Fruit fly (Drosophila melanogaster) whole organism, embryonic: ENCODE data around the gene Cpr78Ca.

ENCODE experiments used
- Bteb2 ChIP-seq: fragments of 200-800 bp; sonication (Bioruptor generic); optimal IDR thresholded peaks from 2 replicates; lab custom pipeline; 2016; ENCODE audit warnings: missing biosample characterization, missing genetic modification characterization
- CG10267 ChIP-seq: fragments of 200-800 bp; sonication (Bioruptor generic); optimal IDR thresholded peaks from 2 replicates; lab custom pipeline; 2018; ENCODE audit warnings: missing biosample characterization, mild to moderate bottlenecking, missing genetic modification characterization, moderate library complexity
- CG11504 ChIP-seq: fragments of 200-800 bp; sonication (Bioruptor generic); optimal IDR thresholded peaks from 3 replicates; lab custom pipeline; 2019; ENCODE audit warnings: missing biosample characterization, mild to moderate bottlenecking, missing genetic modification characterization, moderate library complexity
- CG12155 ChIP-seq: fragments of 200-800 bp; sonication (Bioruptor generic); optimal IDR thresholded peaks from 3 replicates; lab custom pipeline; 2016; ENCODE audit warnings: missing biosample characterization, missing genetic modification characterization
- CG1233 ChIP-seq: fragments of 200-800 bp; sonication (Bioruptor generic); optimal IDR thresholded peaks from 4 replicates; lab custom pipeline; 2018; ENCODE audit warnings: missing biosample characterization, mild to moderate bottlenecking, missing genetic modification characterization
- CG14965 ChIP-seq: fragments of 200-800 bp; sonication (Bioruptor generic); optimal IDR thresholded peaks from 2 replicates; lab custom pipeline; 2016; ENCODE audit warnings: missing biosample characterization, missing genetic modification characterization, borderline replicate concordance
- CG1603 ChIP-seq: fragments of 200-800 bp; sonication (Bioruptor generic); optimal IDR thresholded peaks from 2 replicates; lab custom pipeline; 2019; ENCODE audit warnings: missing biosample characterization, mild to moderate bottlenecking, missing genetic modification characterization, moderate library complexity
- CG17328 ChIP-seq: fragments of 200-800 bp; sonication (Bioruptor generic); IDR thresholded peaks from 2 replicates; pipeline ENCODE4 v1.3.6; 2022; ENCODE audit warnings: missing biosample characterization, missing genetic modification characterization
- CG17385 ChIP-seq: fragments of 200-800 bp; sonication (Bioruptor generic); optimal IDR thresholded peaks from 3 replicates; lab custom pipeline; 2018; ENCODE audit warnings: missing biosample characterization, mild to moderate bottlenecking, missing genetic modification characterization
- CG18764 ChIP-seq: fragments of 200-800 bp; sonication (Bioruptor generic); optimal IDR thresholded peaks from 3 replicates; lab custom pipeline; 2016; ENCODE audit warnings: missing biosample characterization, missing genetic modification characterization
- CG2120 ChIP-seq: fragments of 200-800 bp; sonication (Bioruptor generic); optimal IDR thresholded peaks from 3 replicates; lab custom pipeline; 2016; ENCODE audit warnings: missing biosample characterization, missing genetic modification characterization
- CG30020 ChIP-seq: fragments of 200-800 bp; optimal IDR thresholded peaks from 2 replicates; lab custom pipeline; 2019; ENCODE audit warnings: missing biosample characterization, mild to moderate bottlenecking, missing genetic modification characterization, moderate library complexity
- CG42726 ChIP-seq: fragments of 200-800 bp; sonication (Bioruptor generic); IDR thresholded peaks from 2 replicates; pipeline ENCODE4 v1.3.6; 2022; ENCODE audit warnings: missing biosample characterization, missing genetic modification characterization; ENCODE audit not compliant: partially characterized antibody
- CG6175 ChIP-seq: fragments of 200-800 bp; sonication (Bioruptor generic); IDR thresholded peaks from 3 replicates; pipeline ENCODE4 v1.3.6; 2022; ENCODE audit warnings: missing biosample characterization, missing genetic modification characterization
- CG6791 ChIP-seq: fragments of 200-800 bp; sonication (Bioruptor generic); IDR thresholded peaks from 3 replicates; pipeline ENCODE4 v1.3.6; 2022; ENCODE audit warnings: missing biosample characterization, missing genetic modification characterization; ENCODE audit not compliant: partially characterized antibody
- CG8290 ChIP-seq, 3 experiments: fragments of 200-800 bp; sonication (Bioruptor generic); optimal IDR thresholded peaks; 2 replicates each; lab custom pipeline; 2016 to 2019; ENCODE audit warnings: missing biosample characterization in 3 of 3, missing genetic modification characterization in 3 of 3, mild to moderate bottlenecking in 2 of 3, moderate library complexity in 1 of 3
- CG8765 ChIP-seq: fragments of 200-800 bp; sonication (Bioruptor generic); IDR thresholded peaks from 2 replicates; pipeline ENCODE4 v1.3.6; 2022; ENCODE audit warnings: missing biosample characterization, missing genetic modification characterization
- CG9215 ChIP-seq: fragments of 200-800 bp; sonication (Bioruptor generic); IDR thresholded peaks from 2 replicates; pipeline ENCODE4 v1.3.6; 2022; ENCODE audit warnings: missing biosample characterization, missing genetic modification characterization
- CHES-1-like ChIP-seq: fragments of 200-800 bp; sonication (Bioruptor generic); optimal IDR thresholded peaks from 2 replicates; lab custom pipeline; 2016; ENCODE audit warnings: missing biosample characterization, missing genetic modification characterization
- D19A ChIP-seq: fragments of 200-800 bp; optimal IDR thresholded peaks from 3 replicates; lab custom pipeline; 2019; ENCODE audit warnings: missing biosample characterization, mild to moderate bottlenecking, missing genetic modification characterization, moderate library complexity
- Dll ChIP-seq: fragments of 200-800 bp; sonication (Bioruptor generic); IDR thresholded peaks from 4 replicates; pipeline ENCODE4 v1.3.6; 2022; ENCODE audit warnings: missing biosample characterization, missing genetic modification characterization; ENCODE audit not compliant: partially characterized antibody
- Hmr ChIP-seq: fragments of 200-800 bp; sonication (Bioruptor generic); optimal IDR thresholded peaks from 3 replicates; lab custom pipeline; 2017; ENCODE audit warnings: mild to moderate bottlenecking, missing biosample characterization, missing genetic modification reagents, missing genetic modification characterization
- Hr3 ChIP-seq: fragments of 200-800 bp; sonication (Bioruptor generic); optimal IDR thresholded peaks from 3 replicates; lab custom pipeline; 2016; ENCODE audit warnings: missing biosample characterization, missing genetic modification characterization
- NC2β ChIP-seq: fragments of 200-800 bp; sonication (Bioruptor generic); optimal IDR thresholded peaks from 2 replicates; lab custom pipeline; 2016; ENCODE audit warnings: missing biosample characterization, missing genetic modification characterization
- Opbp ChIP-seq: fragments of 200-800 bp; sonication (Bioruptor generic); IDR thresholded peaks from 3 replicates; pipeline ENCODE4 v1.3.6; 2022; ENCODE audit warnings: missing biosample characterization, missing genetic modification characterization; ENCODE audit not compliant: partially characterized antibody
- Scr ChIP-seq: fragments of 200-800 bp; sonication (Bioruptor generic); IDR thresholded peaks from 2 replicates; pipeline ENCODE4 v1.3.6; 2022; ENCODE audit warnings: missing biosample characterization, missing genetic modification characterization; ENCODE audit not compliant: partially characterized antibody
- cg ChIP-seq: fragments of 200-800 bp; sonication (Bioruptor generic); optimal IDR thresholded peaks from 3 replicates; lab custom pipeline; 2019; ENCODE audit warnings: missing biosample characterization, mild to moderate bottlenecking, missing genetic modification characterization, moderate library complexity
- chif ChIP-seq, 2 experiments: fragments of 200-800 bp; sonication (Bioruptor generic); optimal IDR thresholded peaks; 3 replicates each; lab custom pipeline; 2016; ENCODE audit warnings: missing biosample characterization in 2 of 2, missing genetic modification characterization in 2 of 2
- chinmo ChIP-seq: fragments of 200-800 bp; sonication (Bioruptor generic); IDR thresholded peaks from 4 replicates; pipeline ENCODE4 v1.3.6; 2022; ENCODE audit warnings: missing biosample characterization, missing genetic modification characterization; ENCODE audit not compliant: partially characterized antibody
- fu2 ChIP-seq: fragments of 200-800 bp; sonication (Bioruptor generic); optimal IDR thresholded peaks from 2 replicates; lab custom pipeline; 2016; ENCODE audit warnings: missing biosample characterization, missing genetic modification characterization
- gsb-n ChIP-seq: fragments of 200-800 bp; sonication (Bioruptor generic); optimal IDR thresholded peaks from 3 replicates; lab custom pipeline; 2018; ENCODE audit warnings: missing biosample characterization, mild to moderate bottlenecking, missing genetic modification characterization
- hb ChIP-seq: fragments of 200-800 bp; sonication (Bioruptor generic); IDR thresholded peaks from 3 replicates; pipeline ENCODE4 v1.3.6; 2022; ENCODE audit warnings: missing biosample characterization, missing genetic modification characterization; ENCODE audit not compliant: partially characterized antibody
- hbn ChIP-seq: fragments of 200-800 bp; sonication (Bioruptor generic); IDR thresholded peaks from 2 replicates; pipeline ENCODE4 v1.3.6; 2022; ENCODE audit warnings: missing biosample characterization, missing genetic modification characterization; ENCODE audit not compliant: partially characterized antibody
- her ChIP-seq: fragments of 200-800 bp; sonication (Bioruptor generic); optimal IDR thresholded peaks from 2 replicates; lab custom pipeline; 2016; ENCODE audit warnings: missing biosample characterization, missing genetic modification characterization
- kay ChIP-seq: fragments of 200-800 bp; sonication (Bioruptor generic); optimal IDR thresholded peaks from 2 replicates; lab custom pipeline; 2016; ENCODE audit warnings: missing biosample characterization, missing genetic modification characterization
- phol ChIP-seq: fragments of 200-800 bp; sonication (Bioruptor generic); optimal IDR thresholded peaks from 3 replicates; lab custom pipeline; 2018; ENCODE audit warnings: missing biosample characterization, mild to moderate bottlenecking, missing genetic modification characterization, moderate library complexity
- prd ChIP-seq, 3 experiments: fragments of >200 bp in 2 of 3; fragments of 200-800 bp in 1 of 3; sonication (Bioruptor generic) in 1 of 3; optimal IDR thresholded peaks in 2 of 3; IDR thresholded peaks in 1 of 3; 2 replicates in 2 of 3; 3 replicates in 1 of 3; pipeline versions ENCODE4 v1.3.6 to Lab custom; 2017 to 2022; ENCODE audit warnings: missing biosample characterization in 1 of 3, missing genetic modification characterization in 1 of 3
- sens ChIP-seq: fragments of 200-800 bp; sonication (Bioruptor generic); peaks from one replicate; lab custom pipeline; 2016; ENCODE audit warnings: missing biosample characterization, missing genetic modification characterization
- seq ChIP-seq: fragments of 200-800 bp; sonication (Bioruptor generic); IDR thresholded peaks from 2 replicates; pipeline ENCODE4 v1.3.6; 2022; ENCODE audit warnings: missing biosample characterization, missing genetic modification characterization
- slou ChIP-seq: fragments of 200-800 bp; sonication (Bioruptor generic); optimal IDR thresholded peaks from 3 replicates; lab custom pipeline; 2016; ENCODE audit warnings: missing biosample characterization, missing genetic modification characterization
- ssp ChIP-seq: fragments of 200-800 bp; sonication (Bioruptor generic); IDR thresholded peaks from 2 replicates; pipeline ENCODE4 v1.3.6; 2022; ENCODE audit warnings: missing biosample characterization, missing genetic modification characterization
- stwl ChIP-seq: fragments of 200-800 bp; sonication (Bioruptor generic); optimal IDR thresholded peaks from 3 replicates; lab custom pipeline; 2018; ENCODE audit warnings: missing biosample characterization, mild to moderate bottlenecking, missing genetic modification characterization, moderate library complexity
- tll ChIP-seq, 2 experiments: fragments of 200-800 bp in 1 of 2; fragments of >200 bp in 1 of 2; sonication (Bioruptor generic) in 1 of 2; optimal IDR thresholded peaks; 2 replicates each; lab custom pipeline; 2017 to 2019; ENCODE audit warnings: missing biosample characterization in 2 of 2, missing genetic modification characterization in 2 of 2, mild to moderate bottlenecking in 1 of 2, moderate library complexity in 1 of 2
- vnd ChIP-seq: fragments of 200-800 bp; sonication (Bioruptor generic); IDR thresholded peaks from 3 replicates; pipeline ENCODE4 v1.3.6; 2022; ENCODE audit warnings: missing biosample characterization, missing genetic modification characterization; ENCODE audit not compliant: partially characterized antibody

The Cpr78Ca gene

DNA sequence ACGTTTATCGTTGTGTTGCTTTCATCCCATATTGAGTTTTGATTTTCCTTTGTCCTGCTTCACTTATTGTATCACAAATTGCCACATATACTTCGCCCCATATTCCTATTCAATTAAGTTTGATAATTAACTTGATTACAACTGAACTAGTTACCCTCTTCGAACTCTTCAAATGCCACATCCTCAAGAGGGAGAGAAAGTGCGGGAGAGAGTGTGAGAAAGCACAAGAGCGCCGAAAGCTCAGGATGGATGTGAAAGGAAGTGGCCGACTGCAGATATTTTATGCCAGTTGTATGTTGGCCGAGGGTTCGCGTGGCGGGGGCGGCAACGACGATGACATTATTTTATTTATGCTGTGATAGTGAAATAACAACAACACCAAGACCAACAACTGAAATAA lies 25.9 kb upstream of the Cpr78Ca start, which contains the start of gene Rab26 (continued):
- TF ChIP-seq chif (GFP tag; optimal IDR thresholded peaks at IDR 0.05; lab: Kevin White, UChicago), result no peak
- TF ChIP-seq Bteb2 (GFP tag; lab: Kevin White, UChicago), result no peak
- TF ChIP-seq her (GFP tag; lab: Kevin White, UChicago), result no peak
- TF ChIP-seq seq, result peak; percentile 15; the same call in 1 of the 2 replicates
- 0 out of 4 replicates have a peak, but pooled peaks have one; percentile 12 for TF ChIP-seq chinmo

DNA sequence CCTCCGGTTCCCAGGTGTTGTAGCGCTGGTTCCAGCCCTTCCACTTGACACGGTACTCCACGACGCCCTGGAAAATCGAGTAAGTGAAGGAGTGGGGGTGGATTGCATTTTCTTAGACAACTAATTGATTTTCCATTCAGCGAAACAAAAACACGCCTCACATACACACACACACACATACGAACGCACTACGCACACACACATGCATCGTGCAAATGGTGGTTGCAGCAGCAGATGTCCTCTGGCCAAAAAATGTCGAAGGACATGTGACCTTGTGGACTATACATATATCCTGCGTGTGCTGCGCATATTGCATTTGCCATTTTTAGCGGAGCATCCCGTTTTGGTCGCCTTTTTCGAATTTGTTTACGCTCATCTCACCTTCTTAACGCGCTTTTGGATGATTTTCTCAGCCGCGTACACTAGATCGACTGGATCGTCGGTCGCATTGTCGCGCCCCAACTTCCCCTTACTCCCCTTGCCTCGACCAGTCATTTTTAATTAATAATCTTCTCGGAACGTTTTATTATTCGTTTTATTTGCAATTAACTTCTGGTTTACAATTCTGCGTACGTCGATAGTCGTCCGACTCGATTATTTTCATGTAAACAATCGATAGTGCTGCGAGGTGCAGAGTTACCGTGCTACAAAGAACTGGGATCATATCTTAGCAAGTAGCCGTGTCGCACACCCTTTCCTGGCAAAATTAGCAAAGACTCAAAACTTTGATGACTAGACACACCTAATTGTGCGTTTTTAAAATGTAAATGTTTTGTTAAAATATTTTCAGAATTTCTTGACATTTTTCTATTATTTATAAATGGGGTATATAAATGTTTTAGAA lies 25.0 kb upstream of the Cpr78Ca start, which contains the start of gene Pc:
Gene Pc (minus strand): TSS at position 605 of the 844 bp plus-strand sequence.
- TF ChIP-seq CG6791 (GFP tag; lab: Robert Waterston, UW), result peak; percentile 90
- TF ChIP-seq CG6175 (GFP tag; lab: Robert Waterston, UW), result no peak
- TF ChIP-seq Hmr (GFP tag; lab: Kevin White, UChicago), result peak; percentile 57
- TF ChIP-seq vnd (GFP tag; lab: Robert Waterston, UW), result peak; percentile 84
- peak; percentile 47 for TF ChIP-seq phol (tag; lab: Kevin White, UChicago)
- peak; percentile 61 for TF ChIP-seq CG10267 (tag; lab: Kevin White, UChicago)
- TF ChIP-seq NC2β, result peak; percentile 38
- no peak for TF ChIP-seq slou (GFP tag; lab: Kevin White, UChicago)
- peak; percentile 82; the same call in 2 of the 3 replicates for TF ChIP-seq hb
- peak; percentile 93 for TF ChIP-seq cg (GFP tag; lab: Kevin White, UChicago)
- no peak for TF ChIP-seq CG1233 (GFP tag; lab: Kevin White, UChicago)
- peak; percentile 83 for TF ChIP-seq kay (GFP tag; lab: Kevin White, UChicago)
- peak; percentile 82 for TF ChIP-seq CG30020
- TF ChIP-seq prd (optimal IDR thresholded peaks at IDR 0.05; lab: Kevin White, UChicago), result no peak
- TF ChIP-seq prd (GFP tag; IDR thresholded peaks at IDR 0.05; lab: Robert Waterston, UW), result no peak
- peak; percentile 56 for TF ChIP-seq CG11504 (tag; lab: Kevin White, UChicago)
- TF ChIP-seq tll (GFP tag; optimal IDR thresholded peaks at IDR 0.05; lab: Kevin White, UChicago), result peak in 1 of 2 experiments; percentile 46
- TF ChIP-seq Hr3 (GFP tag; lab: Kevin White, UChicago), result no peak
- TF ChIP-seq D19A (tag; lab: Kevin White, UChicago), result peak; percentile 18
- peak; percentile 100 for TF ChIP-seq CG1603
- no peak for TF ChIP-seq CG17328 (GFP tag; lab: Robert Waterston, UW)
- no peak for TF ChIP-seq CG17385 (GFP tag; lab: Kevin White, UChicago)
- TF ChIP-seq CG42726 (GFP tag; lab: Robert Waterston, UW), result peak; percentile 95
- TF ChIP-seq Opbp, result peak; percentile 86
- TF ChIP-seq CG14965 (GFP tag; lab: Kevin White, UChicago), result no peak
- peak; percentile 81 for TF ChIP-seq Scr (GFP tag; lab: Robert Waterston, UW)
- TF ChIP-seq CG12155 (GFP tag; lab: Kevin White, UChicago), result peak; percentile 49
- 0 out of 2 replicates have a peak, but pooled peaks have one; percentile 12 for TF ChIP-seq ssp (GFP tag; lab: Robert Waterston, UW)
- TF ChIP-seq hbn (GFP tag; lab: Robert Waterston, UW), result peak; percentile 65
- TF ChIP-seq CG8290 (GFP tag; optimal IDR thresholded peaks at IDR 0.05; lab: Kevin White, UChicago), result peak; percentile 13
- TF ChIP-seq CG8290 (tag; optimal IDR thresholded peaks at IDR 0.05; lab: Kevin White, UChicago), result peak in 1 of 2 experiments; percentile 78
- peak; percentile 51 for TF ChIP-seq sens
- peak in 1 of 2 experiments; percentile 37 for TF ChIP-seq chif (GFP tag; optimal IDR thresholded peaks at IDR 0.05; lab: Kevin White, UChicago)
- peak; percentile 66 for TF ChIP-seq CHES-1-like (GFP tag; lab: Kevin White, UChicago)
- peak; percentile 23 for TF ChIP-seq gsb-n (tag; lab: Kevin White, UChicago)
- peak; percentile 6 for TF ChIP-seq CG18764 (GFP tag; lab: Kevin White, UChicago)
- TF ChIP-seq CG8765 (GFP tag; lab: Robert Waterston, UW), result no peak
- peak; percentile 39 for TF ChIP-seq CG2120
- peak; percentile 1 for TF ChIP-seq fu2 (GFP tag; lab: Kevin White, UChicago)
- TF ChIP-seq CG9215, result no peak
- TF ChIP-seq Dll (GFP tag; lab: Robert Waterston, UW), result peak; percentile 84
- TF ChIP-seq stwl (tag; lab: Kevin White, UChicago), result peak; percentile 89
